In genomic region chr2L:468745-469358, dm6 we compare ENCODE assay signal across 1 fruit fly cellular context.
TF ChIP-seq lines count a peak whose summit lies in the region.

No protein-coding gene starts in this region.

TF ChIP-seq in whole organism, embryonic, 481 proteins besides CTCF, POLR2A, EP300 and RAD21 (continued from another document and continues in another):
- TF ChIP-seq CG16779 (GFP tag; IDR thresholded peaks at IDR 0.05; lab: Robert Waterston, UW) (peak; percentile 72), pfk (GFP tag; optimal IDR thresholded peaks at IDR 0.05; lab: Kevin White, UChicago) (no peak), CG6254 (GFP tag; optimal IDR thresholded peaks at IDR 0.05; lab: Kevin White, UChicago) (peak; percentile 85), CG9932 (GFP tag; IDR thresholded peaks at IDR 0.05; lab: Robert Waterston, UW) (peak; percentile 60), B-H2 (GFP tag; optimal IDR thresholded peaks at IDR 0.05; lab: Kevin White, UChicago) (no peak), gcm2 (GFP tag; optimal IDR thresholded peaks at IDR 0.05; lab: Kevin White, UChicago) (peak; percentile 14), psq (GFP tag; optimal IDR thresholded peaks at IDR 0.05; lab: Kevin White, UChicago) (peak; percentile 54), CG11696 (GFP tag; IDR thresholded peaks at IDR 0.05; lab: Robert Waterston, UW) (peak; percentile 60), Nf-YA (GFP tag; IDR thresholded peaks at IDR 0.05; lab: Robert Waterston, UW) (peak; percentile 51; the same call in 1 of the 2 replicates), CG12219 (GFP tag; optimal IDR thresholded peaks at IDR 0.05; lab: Kevin White, UChicago) (peak; percentile 70), seq (GFP tag; IDR thresholded peaks at IDR 0.05; lab: Robert Waterston, UW) (peak; percentile 80), CG2199 (GFP tag; IDR thresholded peaks at IDR 0.05; lab: Robert Waterston, UW) (peak; percentile 37; the same call in 2 of the 3 replicates), h (optimal IDR thresholded peaks at IDR 0.05; lab: Kevin White, UChicago) (no peak), CG9437 (GFP tag; optimal IDR thresholded peaks at IDR 0.05; lab: Kevin White, UChicago) (peak; percentile 58), Dp (GFP tag; optimal IDR thresholded peaks at IDR 0.05; lab: Kevin White, UChicago) (no peak), Tbp (GFP tag; optimal IDR thresholded peaks at IDR 0.05; lab: Kevin White, UChicago) (no peak), corto (GFP tag; optimal IDR thresholded peaks at IDR 0.05; lab: Kevin White, UChicago) (peak; percentile 19), CG7745 (tag; optimal IDR thresholded peaks at IDR 0.05; lab: Kevin White, UChicago) (no peak), CG10209 (GFP tag; optimal IDR thresholded peaks at IDR 0.05; lab: Kevin White, UChicago) (peak; percentile 76), wek (GFP tag; optimal IDR thresholded peaks at IDR 0.05; lab: Kevin White, UChicago) (peak; percentile 33), MTF-1 (GFP tag; optimal IDR thresholded peaks at IDR 0.05; lab: Kevin White, UChicago; ENCODE audit: borderline replicate concordance) (peak; percentile 40), CG30431 (GFP tag; optimal IDR thresholded peaks at IDR 0.05; lab: Kevin White, UChicago) (peak; percentile 49), CG9727 (GFP tag; optimal IDR thresholded peaks at IDR 0.05; lab: Kevin White, UChicago) (peak; percentile 52), danr (GFP tag; IDR thresholded peaks at IDR 0.05; lab: Robert Waterston, UW) (peak; percentile 50; the same call in 1 of the 2 replicates), CG11504 (tag; optimal IDR thresholded peaks at IDR 0.05; lab: Kevin White, UChicago) (peak; percentile 82), fru (optimal IDR thresholded peaks at IDR 0.05; lab: Kevin White, UChicago) (no peak), CG9609 (GFP tag; optimal IDR thresholded peaks at IDR 0.05; lab: Kevin White, UChicago) (peak; percentile 64), jigr1 (GFP tag; IDR thresholded peaks at IDR 0.05; lab: Robert Waterston, UW) (peak; percentile 57; the same call in 1 of the 3 replicates), tap (tag; optimal IDR thresholded peaks at IDR 0.05; lab: Kevin White, UChicago) (peak; percentile 56), Rfx (GFP tag; IDR thresholded peaks at IDR 0.05; lab: Robert Waterston, UW) (peak; percentile 76), CG17328 (GFP tag; IDR thresholded peaks at IDR 0.05; lab: Robert Waterston, UW) (peak; percentile 59), aop (GFP tag; IDR thresholded peaks at IDR 0.05; lab: Robert Waterston, UW) (peak; percentile 37; the same call in 1 of the 2 replicates), vfl (GFP tag; optimal IDR thresholded peaks at IDR 0.05; lab: Kevin White, UChicago) (peak; percentile 47), lbe (GFP tag; optimal IDR thresholded peaks at IDR 0.05; lab: Kevin White, UChicago) (no peak), CG2129 (GFP tag; IDR thresholded peaks at IDR 0.05; lab: Robert Waterston, UW; ENCODE audit: partially characterized antibody) (no peak), hth (optimal IDR thresholded peaks at IDR 0.05; lab: Kevin White, UChicago) (no peak), BEAF-32 (GFP tag; optimal IDR thresholded peaks at IDR 0.05; lab: Kevin White, UChicago) (no peak), wdn (GFP tag; IDR thresholded peaks at IDR 0.05; lab: Robert Waterston, UW) (peak; percentile 58; the same call in 1 of the 2 replicates), scrt (GFP tag; optimal IDR thresholded peaks at IDR 0.05; lab: Kevin White, UChicago) (peak; percentile 64), Bteb2 (GFP tag; optimal IDR thresholded peaks at IDR 0.05; lab: Kevin White, UChicago) (peak; percentile 62), Sin3A (optimal IDR thresholded peaks at IDR 0.05; lab: Kevin White, UChicago) (no peak), Bdp1 (GFP tag; optimal IDR thresholded peaks at IDR 0.05; lab: Kevin White, UChicago) (peak; percentile 59), CG4617 (GFP tag; optimal IDR thresholded peaks at IDR 0.05; lab: Kevin White, UChicago; ENCODE audit: borderline replicate concordance) (no peak), Kr (GFP tag; optimal IDR thresholded peaks at IDR 0.05; lab: Kevin White, UChicago) (no peak), H15 (GFP tag; IDR thresholded peaks at IDR 0.05; lab: Robert Waterston, UW) (peak; percentile 54; the same call in 1 of the 3 replicates), gfzf (GFP tag; optimal IDR thresholded peaks at IDR 0.05; lab: Kevin White, UChicago) (no peak), ERR (GFP tag; optimal IDR thresholded peaks at IDR 0.05; lab: Kevin White, UChicago) (peak; percentile 49), mirr (GFP tag; optimal IDR thresholded peaks at IDR 0.05; lab: Kevin White, UChicago) (peak; percentile 41), bbx (GFP tag; IDR thresholded peaks at IDR 0.05; lab: Robert Waterston, UW; ENCODE audit: partially characterized antibody) (no peak), zen2 (GFP tag; IDR thresholded peaks at IDR 0.05; lab: Robert Waterston, UW; ENCODE audit: partially characterized antibody) (no peak), Ada2b (GFP tag; IDR thresholded peaks at IDR 0.05; lab: Robert Waterston, UW) (peak; percentile 52; the same call in 1 of the 2 replicates), Mes4 (GFP tag; optimal IDR thresholded peaks at IDR 0.05; lab: Kevin White, UChicago) (peak; percentile 67), CG11560 (tag; IDR thresholded peaks at IDR 0.05; lab: Robert Waterston, UW) (0 out of 3 replicates have a peak, but pooled peaks have one; percentile 43), fu2 (GFP tag; optimal IDR thresholded peaks at IDR 0.05; lab: Kevin White, UChicago) (peak; percentile 73), CG7556 (GFP tag; optimal IDR thresholded peaks at IDR 0.05; lab: Kevin White, UChicago) (peak; percentile 72), CG13424 (tag; optimal IDR thresholded peaks at IDR 0.05; lab: Kevin White, UChicago) (peak; percentile 62), CG11456 (GFP tag; IDR thresholded peaks at IDR 0.05; lab: Robert Waterston, UW) (peak; percentile 64; the same call in 2 of the 3 replicates), Med (GFP tag; lab: Kevin White, UChicago) (peak; percentile 94), ken (GFP tag; IDR thresholded peaks at IDR 0.05; lab: Robert Waterston, UW) (peak; percentile 54; the same call in 1 of the 3 replicates), CG12071 (GFP tag; optimal IDR thresholded peaks at IDR 0.05; lab: Kevin White, UChicago) (peak; percentile 75), cg (GFP tag; optimal IDR thresholded peaks at IDR 0.05; lab: Kevin White, UChicago) (peak; percentile 11), CG3995 (GFP tag; optimal IDR thresholded peaks at IDR 0.05; lab: Kevin White, UChicago) (peak; percentile 32), slou (GFP tag; optimal IDR thresholded peaks at IDR 0.05; lab: Kevin White, UChicago) (peak; percentile 54), eyg (GFP tag; optimal IDR thresholded peaks at IDR 0.05; lab: Kevin White, UChicago) (peak; percentile 81), CG6654 (GFP tag; optimal IDR thresholded peaks at IDR 0.05; lab: Kevin White, UChicago) (peak; percentile 37), pum (GFP tag; optimal IDR thresholded peaks at IDR 0.05; lab: Kevin White, UChicago) (peak; percentile 64), CG13287 (GFP tag; IDR thresholded peaks at IDR 0.05; lab: Robert Waterston, UW; ENCODE audit: partially characterized antibody) (no peak; the same call in 1 of the 2 replicates), HmgD (GFP tag; optimal IDR thresholded peaks at IDR 0.05; lab: Kevin White, UChicago) (peak; percentile 24), Side (GFP tag; optimal IDR thresholded peaks at IDR 0.05; lab: Kevin White, UChicago) (peak; percentile 55), Neu2 (GFP tag; optimal IDR thresholded peaks at IDR 0.05; lab: Kevin White, UChicago; ENCODE audit: borderline replicate concordance) (no peak), Dref (GFP tag; IDR thresholded peaks at IDR 0.05; lab: Robert Waterston, UW) (no peak), bowl (GFP tag; IDR thresholded peaks at IDR 0.05; lab: Robert Waterston, UW) (peak; percentile 40; the same call in 1 of the 2 replicates), mam (GFP tag; optimal IDR thresholded peaks at IDR 0.05; lab: Kevin White, UChicago) (peak; percentile 77), pb (GFP tag; optimal IDR thresholded peaks at IDR 0.05; lab: Kevin White, UChicago) (peak; percentile 57), CG4404 (GFP tag; IDR thresholded peaks at IDR 0.05; lab: Robert Waterston, UW) (no peak), Jarid2 (GFP tag; optimal IDR thresholded peaks at IDR 0.05; lab: Kevin White, UChicago) (peak; percentile 37), CG2202 (tag; optimal IDR thresholded peaks at IDR 0.05; lab: Kevin White, UChicago) (no peak), CG15601 (tag; optimal IDR thresholded peaks at IDR 0.05; lab: Kevin White, UChicago) (peak; percentile 66), esg (GFP tag; conservative IDR thresholded peaks at IDR 0.05; lab: Robert Waterston, UW) (peak; percentile 71), CG10543 (GFP tag; optimal IDR thresholded peaks at IDR 0.05; lab: Kevin White, UChicago) (peak; percentile 30), emc (GFP tag; optimal IDR thresholded peaks at IDR 0.05; lab: Kevin White, UChicago) (peak; percentile 38), Stat92E (GFP tag; optimal IDR thresholded peaks at IDR 0.05; lab: Kevin White, UChicago) (no peak), Asciz (GFP tag; optimal IDR thresholded peaks at IDR 0.05; lab: Kevin White, UChicago) (peak; percentile 88), CG1647 (GFP tag; optimal IDR thresholded peaks at IDR 0.05; lab: Kevin White, UChicago) (peak; percentile 71), slbo (GFP tag; IDR thresholded peaks at IDR 0.05; lab: Robert Waterston, UW) (peak; percentile 81), Pdp1 (GFP tag; optimal IDR thresholded peaks at IDR 0.05; lab: Kevin White, UChicago) (peak; percentile 67 to 69), lov (optimal IDR thresholded peaks at IDR 0.05; lab: Kevin White, UChicago) (no peak), lov (GFP tag; IDR thresholded peaks at IDR 0.05; lab: Robert Waterston, UW) (no peak; the same call in 2 of the 3 replicates), tin (GFP tag; optimal IDR thresholded peaks at IDR 0.05; lab: Kevin White, UChicago) (peak; percentile 65), CG9215 (GFP tag; IDR thresholded peaks at IDR 0.05; lab: Robert Waterston, UW) (peak; percentile 34; the same call in 1 of the 2 replicates), pan (optimal IDR thresholded peaks at IDR 0.05; lab: Kevin White, UChicago) (no peak), pan (GFP tag; optimal IDR thresholded peaks at IDR 0.05 in 1 of 2, IDR thresholded peaks at IDR 0.05 in 1 of 2) (peak in 1 of 2 experiments; percentile 84), CG11085 (GFP tag; IDR thresholded peaks at IDR 0.05; lab: Robert Waterston, UW) (peak; percentile 47), CG6175 (GFP tag; IDR thresholded peaks at IDR 0.05; lab: Robert Waterston, UW) (no peak), CG7963 (GFP tag; IDR thresholded peaks at IDR 0.05; lab: Robert Waterston, UW; ENCODE audit: partially characterized antibody) (no peak), zen (tag; optimal IDR thresholded peaks at IDR 0.05; lab: Kevin White, UChicago) (peak; percentile 2), en (GFP tag; optimal IDR thresholded peaks at IDR 0.05; lab: Kevin White, UChicago) (peak; percentile 32), Adf1 (GFP tag; IDR thresholded peaks at IDR 0.05; lab: Robert Waterston, UW) (peak; percentile 97), dmrt99B (tag; optimal IDR thresholded peaks at IDR 0.05; lab: Kevin White, UChicago) (peak; percentile 86), chif (GFP tag; optimal IDR thresholded peaks at IDR 0.05; lab: Kevin White, UChicago) (peak; percentile 63 to 70), pzg (GFP tag; optimal IDR thresholded peaks at IDR 0.05; lab: Kevin White, UChicago) (no peak), Taf1 (GFP tag; IDR thresholded peaks at IDR 0.05; lab: Robert Waterston, UW) (no peak), Ets97D (GFP tag; optimal IDR thresholded peaks at IDR 0.05; lab: Kevin White, UChicago) (peak; percentile 32), tup (GFP tag; optimal IDR thresholded peaks at IDR 0.05; lab: Kevin White, UChicago) (peak; percentile 1), bigmax (GFP tag; optimal IDR thresholded peaks at IDR 0.05; lab: Kevin White, UChicago) (no peak), Max (GFP tag; optimal IDR thresholded peaks at IDR 0.05; lab: Kevin White, UChicago) (peak; percentile 50), CG3163 (GFP tag; optimal IDR thresholded peaks at IDR 0.05; lab: Kevin White, UChicago) (peak; percentile 45), Fer1 (GFP tag; optimal IDR thresholded peaks at IDR 0.05; lab: Kevin White, UChicago) (peak; percentile 77), dmrt11E (tag; optimal IDR thresholded peaks at IDR 0.05; lab: Kevin White, UChicago) (no peak), HLHmδ (GFP tag; optimal IDR thresholded peaks at IDR 0.05; lab: Kevin White, UChicago) (no peak), sima (GFP tag; optimal IDR thresholded peaks at IDR 0.05; lab: Kevin White, UChicago) (no peak), Trl (optimal IDR thresholded peaks at IDR 0.05; lab: Kevin White, UChicago) (no peak), Trl (GFP tag; optimal IDR thresholded peaks at IDR 0.05; lab: Kevin White, UChicago) (peak; percentile 57), lilli (GFP tag; optimal IDR thresholded peaks at IDR 0.05; lab: Kevin White, UChicago) (peak; percentile 82), CG14965 (GFP tag; optimal IDR thresholded peaks at IDR 0.05; lab: Kevin White, UChicago; ENCODE audit: borderline replicate concordance) (no peak), CG6689 (GFP tag; IDR thresholded peaks at IDR 0.05; lab: Robert Waterston, UW) (peak; percentile 72), repo (GFP tag; optimal IDR thresholded peaks at IDR 0.05; lab: Kevin White, UChicago) (peak; percentile 51), rib (GFP tag; IDR thresholded peaks at IDR 0.05; lab: Robert Waterston, UW) (no peak), Nf-YB (GFP tag; optimal IDR thresholded peaks at IDR 0.05; lab: Kevin White, UChicago) (peak; percentile 50), CG3065 (GFP tag; optimal IDR thresholded peaks at IDR 0.05; lab: Kevin White, UChicago) (no peak), pita (GFP tag; optimal IDR thresholded peaks at IDR 0.05; lab: Kevin White, UChicago) (no peak), so (GFP tag; IDR thresholded peaks at IDR 0.05; lab: Robert Waterston, UW) (peak; percentile 76; the same call in 2 of the 3 replicates), kay (GFP tag; optimal IDR thresholded peaks at IDR 0.05; lab: Kevin White, UChicago) (no peak), mld (GFP tag; IDR thresholded peaks at IDR 0.05; lab: Robert Waterston, UW; ENCODE audit: partially characterized antibody) (no peak), Hey (tag; optimal IDR thresholded peaks at IDR 0.05; lab: Kevin White, UChicago) (no peak), D (optimal IDR thresholded peaks at IDR 0.05; lab: Kevin White, UChicago) (no peak), D (GFP tag; optimal IDR thresholded peaks at IDR 0.05; lab: Kevin White, UChicago) (peak; percentile 73), zfh2 (GFP tag; optimal IDR thresholded peaks at IDR 0.05; lab: Kevin White, UChicago) (peak; percentile 76), CG1792 (GFP tag; optimal IDR thresholded peaks at IDR 0.05; lab: Kevin White, UChicago) (no peak), CG7839 (tag; optimal IDR thresholded peaks at IDR 0.05; lab: Kevin White, UChicago) (peak; percentile 82)
